Fruit fly (Drosophila melanogaster) whole organism, prepupa: ENCODE measurements around the gene mgr.

Experiments
- CG3032 ChIP-seq: fragments of 200-800 bp; optimal IDR thresholded peaks from 2 replicates; lab custom pipeline; 2019; ENCODE audit warnings: missing biosample characterization, mild to moderate bottlenecking, missing genetic modification characterization, moderate library complexity
- Smox ChIP-seq: fragments of 200-800 bp; sonication (Bioruptor generic); optimal IDR thresholded peaks from 3 replicates; lab custom pipeline; 2016; ENCODE audit warnings: missing biosample characterization, missing genetic modification characterization

DNA sequence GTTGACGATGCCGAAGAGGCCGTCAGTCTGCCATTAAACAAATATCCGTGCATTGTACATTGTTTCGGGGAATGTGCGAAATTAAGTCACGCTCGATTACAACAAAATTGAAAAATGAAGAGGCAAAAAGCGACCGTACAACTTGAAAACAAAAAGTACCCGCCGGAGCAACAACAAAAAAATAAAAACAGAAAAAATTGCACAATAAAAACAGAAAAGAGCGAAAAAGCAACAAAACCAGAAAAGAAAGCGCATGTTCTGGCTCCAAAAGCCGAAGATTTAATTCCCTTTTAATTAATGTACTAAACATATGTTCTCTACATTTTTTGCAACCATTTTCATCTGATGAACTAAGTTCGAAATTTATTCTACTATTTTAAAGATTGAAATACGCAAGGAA, 46.9 kb upstream of the mgr start:
- TF ChIP-seq CG3032 (tag; lab: Kevin White, UChicago) (peak; percentile 38), Smox (GFP tag; lab: Kevin White, UChicago) (peak; percentile 11)
